Worm (Caenorhabditis elegans) whole organism, L1 larva: ENCODE results near the gene lec-1.
A peak's percentile ranks its signal among the peaks of the same experiment; 100 is the strongest.

Experiments
- ama-1 ChIP-seq: fragments of 150-350 bp; optimal IDR thresholded peaks from 2 replicates; lab custom pipeline; 2014
- dpl-1 ChIP-seq, 3 experiments: fragments of 150-350 bp in 2 of 3; sonication (generic microtip) in 1 of 3; optimal IDR thresholded peaks; 2 replicates each; lab custom pipeline; 2014 to 2017; ENCODE audit warnings: missing biosample characterization in 3 of 3, missing genetic modification characterization in 3 of 3, missing genetic modification reagents in 3 of 3
- lin-13 ChIP-seq: fragments of 150-350 bp; optimal IDR thresholded peaks from 2 replicates; lab custom pipeline; 2014; ENCODE audit warnings: missing biosample characterization, missing genetic modification reagents, missing genetic modification characterization
- lin-39 ChIP-seq: fragments of 150-350 bp; optimal IDR thresholded peaks from 2 replicates; lab custom pipeline; 2014; ENCODE audit warnings: missing biosample characterization, missing genetic modification reagents, missing genetic modification characterization
- nhr-12 ChIP-seq: sonication (generic microtip); optimal IDR thresholded peaks from 2 replicates; lab custom pipeline; 2017; ENCODE audit warnings: missing biosample characterization, missing genetic modification characterization
- rnt-1 ChIP-seq: sonication (generic microtip); optimal IDR thresholded peaks from 2 replicates; lab custom pipeline; 2016; ENCODE audit warnings: mild to moderate bottlenecking, missing genetic modification characterization, moderate library complexity, missing compliant biosample characterization
- snu-23 ChIP-seq: sonication (generic microtip); optimal IDR thresholded peaks from 2 replicates; lab custom pipeline; 2016; ENCODE audit warnings: missing genetic modification characterization, missing compliant biosample characterization

DNA sequence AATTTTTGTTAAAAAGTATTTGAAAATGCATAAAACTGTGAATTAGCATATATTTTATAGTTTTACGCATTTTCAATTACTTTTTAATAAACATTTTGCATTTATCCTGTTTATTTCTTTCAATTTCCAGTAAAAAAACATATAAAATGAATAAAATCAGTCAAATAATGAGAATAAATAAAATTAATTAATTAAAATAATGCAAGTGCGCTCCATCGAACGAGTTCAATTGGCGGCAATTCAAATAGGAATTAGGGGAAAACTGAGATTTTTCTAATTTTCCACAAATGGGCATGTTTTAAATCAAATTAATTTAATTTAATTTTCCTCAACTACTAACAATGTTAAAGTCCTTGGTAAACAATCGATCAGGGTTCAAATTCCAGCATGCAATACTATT is 39.3 kb upstream of the lec-1 start:
- TF ChIP-seq nhr-12 (tag; lab: Kevin White, UChicago) (no peak), ama-1 (lab: Kevin White, UChicago) (no peak), dpl-1 (GFP tag; optimal IDR thresholded peaks at IDR 0.05; lab: Kevin White, UChicago) (peak in 1 of 3 experiments; percentile 15), lin-13 (GFP tag; lab: Kevin White, UChicago) (no peak), snu-23 (GFP tag; lab: Kevin White, UChicago) (no peak), rnt-1 (no peak), lin-39 (tag; lab: Kevin White, UChicago) (no peak)
